Worm (Caenorhabditis elegans) whole organism, early embryonic: ENCODE measurements around the gene pcca-1.

ENCODE experiments used
- B0310.2 ChIP-seq: sonication (generic microtip); optimal IDR thresholded peaks from 2 replicates; lab custom pipeline; 2016; ENCODE audit warnings: mild to moderate bottlenecking, missing genetic modification characterization, missing compliant biosample characterization
- F13C5.2 ChIP-seq: sonication (generic microtip); optimal IDR thresholded peaks from 2 replicates; lab custom pipeline; 2017; ENCODE audit warnings: mild to moderate bottlenecking, missing genetic modification characterization, inconsistent platforms, missing compliant biosample characterization
- flt-1 ChIP-seq: fragments of 200-800 bp; sonication (Bioruptor generic); IDR thresholded peaks from 2 replicates; pipeline ENCODE4 v1.3.6; 2022; ENCODE audit warnings: missing genetic modification characterization, missing compliant biosample characterization
- hmg-4 ChIP-seq: fragments of 200-800 bp; sonication (Bioruptor generic); optimal IDR thresholded peaks from 2 replicates; lab custom pipeline; 2018; ENCODE audit warnings: mild to moderate bottlenecking, missing genetic modification characterization, missing compliant biosample characterization
- pes-1 ChIP-seq: fragments of 200-800 bp; sonication (Bioruptor generic); IDR thresholded peaks from 2 replicates; pipeline ENCODE4 v1.3.6; 2022; ENCODE audit warnings: missing genetic modification reagents, missing genetic modification characterization, missing compliant biosample characterization
- scrt-1 ChIP-seq: fragments of 200-800 bp; sonication (Bioruptor generic); IDR thresholded peaks from 2 replicates; pipeline ENCODE4 v1.3.6; 2022; ENCODE audit warnings: missing genetic modification characterization, missing compliant biosample characterization
- sea-1 ChIP-seq: fragments of 200-800 bp; sonication (Bioruptor generic); conservative IDR thresholded peaks from 2 replicates; pipeline ENCODE4 v1.3.6; 2022; ENCODE audit warnings: missing genetic modification characterization, missing compliant biosample characterization
- tra-4 ChIP-seq: sonication (generic microtip); optimal IDR thresholded peaks from 2 replicates; lab custom pipeline; 2017; ENCODE audit warnings: missing genetic modification characterization, missing compliant biosample characterization

- no peak for TF ChIP-seq scrt-1 (GFP tag; lab: Robert Waterston, UW)
- TF ChIP-seq hmg-4: no peak
- TF ChIP-seq tra-4: no peak
- TF ChIP-seq F13C5.2 (tag; lab: Kevin White, UChicago): no peak
- TF ChIP-seq flt-1 (GFP tag; lab: Robert Waterston, UW): no peak
- TF ChIP-seq B0310.2 (tag; lab: Kevin White, UChicago): no peak
- TF ChIP-seq pes-1 (GFP tag; lab: Robert Waterston, UW): no peak
- no peak for TF ChIP-seq sea-1
Observed at ce11 chrX:7661628-7662027, 842 bp upstream of the pcca-1 start.
